Worm (Caenorhabditis elegans) whole organism, L3 larva: ENCODE measurements around the gene F53A9.3.

Experiments used
- ama-1 ChIP-seq: fragments of 150-350 bp; optimal IDR thresholded peaks from 2 replicates; lab custom pipeline; 2018
- ceh-16 ChIP-seq: sonication (generic microtip); optimal IDR thresholded peaks from 2 replicates; lab custom pipeline; 2017; ENCODE audit warnings: missing biosample characterization, missing genetic modification characterization
- ceh-82 ChIP-seq: fragments of 150-350 bp; optimal IDR thresholded peaks from 2 replicates; lab custom pipeline; 2014; ENCODE audit warnings: missing biosample characterization, missing genetic modification characterization
- ceh-9 ChIP-seq: sonication (generic microtip); optimal IDR thresholded peaks from 2 replicates; lab custom pipeline; 2018; ENCODE audit warnings: missing biosample characterization, missing genetic modification characterization
- daf-12 ChIP-seq: fragments of 150-350 bp; optimal IDR thresholded peaks from 2 replicates; lab custom pipeline; 2014; ENCODE audit warnings: missing biosample characterization, missing genetic modification reagents, missing genetic modification characterization
- elt-1 ChIP-seq: fragments of 150-350 bp; optimal IDR thresholded peaks from 2 replicates; lab custom pipeline; 2014; ENCODE audit warnings: missing biosample characterization, missing genetic modification characterization
- elt-2 ChIP-seq: sonication (generic microtip); optimal IDR thresholded peaks from 2 replicates; lab custom pipeline; 2016; ENCODE audit warnings: missing genetic modification reagents, mild to moderate bottlenecking, missing genetic modification characterization, missing compliant biosample characterization
- jun-1 ChIP-seq: fragments of 150-350 bp; optimal IDR thresholded peaks from 2 replicates; lab custom pipeline; 2014; ENCODE audit warnings: missing biosample characterization, missing genetic modification reagents, missing genetic modification characterization
- nhr-11 ChIP-seq: fragments of 150-350 bp; optimal IDR thresholded peaks from 2 replicates; lab custom pipeline; 2014; ENCODE audit warnings: missing biosample characterization, missing genetic modification characterization
- nhr-12 ChIP-seq: fragments of 150-350 bp; optimal IDR thresholded peaks from 2 replicates; lab custom pipeline; 2014; ENCODE audit warnings: missing biosample characterization, missing genetic modification characterization
- snpc-4 ChIP-seq: fragments of 150-350 bp; optimal IDR thresholded peaks from 2 replicates; lab custom pipeline; 2014; ENCODE audit warnings: missing biosample characterization, missing genetic modification characterization
- unc-62 ChIP-seq: fragments of 150-350 bp; sonication (generic microtip); optimal IDR thresholded peaks from 4 replicates; lab custom pipeline; 2014; ENCODE audit warnings: missing biosample characterization, missing genetic modification reagents, missing genetic modification characterization
- zag-1 ChIP-seq: fragments of 150-350 bp; optimal IDR thresholded peaks from 2 replicates; lab custom pipeline; 2014; ENCODE audit warnings: missing biosample characterization, missing genetic modification characterization
- ztf-4 ChIP-seq: fragments of 150-350 bp; optimal IDR thresholded peaks from 2 replicates; lab custom pipeline; 2014; ENCODE audit warnings: missing biosample characterization, missing genetic modification characterization

DNA sequence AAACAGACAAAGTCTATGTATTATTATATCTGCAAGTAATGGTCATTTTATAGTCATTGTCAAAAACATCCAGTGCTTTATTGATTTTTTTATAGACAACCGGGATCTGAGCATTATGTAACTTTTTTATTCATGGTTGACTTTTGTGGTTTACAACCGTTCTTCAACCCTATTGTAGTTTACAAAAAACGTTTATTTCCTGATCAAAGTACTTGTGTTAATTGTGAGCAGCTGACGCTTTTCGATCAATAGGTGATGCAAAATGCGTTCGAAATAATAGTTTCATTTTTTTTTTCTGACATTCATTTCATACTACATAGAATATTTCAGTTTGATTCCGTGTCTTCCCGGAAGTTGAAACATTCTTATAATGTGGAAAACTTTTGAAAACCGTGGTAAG is 35.4 kb upstream of the F53A9.3 start, which contains the start of the genes K09E2.2 and K09E2.3:
- TF ChIP-seq ceh-82 (no peak), nhr-12 (no peak), nhr-11 (tag; lab: Kevin White, UChicago) (no peak), ceh-9 (no peak), daf-12 (no peak), jun-1 (tag; lab: Kevin White, UChicago) (no peak), elt-1 (tag; lab: Kevin White, UChicago) (no peak), ama-1 (no peak), snpc-4 (tag; lab: Kevin White, UChicago) (no peak), elt-2 (tag; lab: Kevin White, UChicago) (no peak), zag-1 (tag; lab: Kevin White, UChicago) (no peak), unc-62 (no peak), ztf-4 (tag; lab: Kevin White, UChicago) (no peak), ceh-16 (tag; lab: Kevin White, UChicago) (no peak)
